Worm (Caenorhabditis elegans): ENCODE data around the gene tebp-1.

The tebp-1 gene

ce11 chrII:14357936-14358416 is 3.8 kb upstream of the tebp-1 start, which contains the start of the genes agl-1 and pfs-2 (continued):
- no peak for TF ChIP-seq F13H6.1 (tag; optimal IDR thresholded peaks at IDR 0.05)
- TF ChIP-seq pqm-1 (tag; optimal IDR thresholded peaks at IDR 0.05): no peak

DNA sequence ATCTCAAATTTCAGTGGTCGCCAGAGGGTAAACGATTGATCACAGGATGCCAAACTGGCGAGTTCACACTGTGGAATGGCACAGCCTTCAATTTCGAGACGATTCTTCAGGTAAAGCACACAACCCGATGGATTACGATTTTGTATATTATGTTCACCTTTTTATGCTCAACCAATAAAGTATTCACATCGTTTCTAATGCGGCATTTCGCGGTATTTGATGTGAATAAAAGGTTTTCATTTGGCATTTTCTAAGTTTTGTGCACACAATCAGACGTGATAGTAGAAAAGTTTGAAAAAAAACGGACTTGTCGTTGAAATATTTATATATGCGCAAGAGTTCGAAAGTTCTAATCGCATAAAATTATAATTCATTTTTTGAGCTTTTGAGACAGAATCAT is 2.8 kb upstream of the tebp-1 start:
- TF ChIP-seq Y22D7AL.16 (tag; optimal IDR thresholded peaks at IDR 0.05) (no peak), pax-1 (tag; optimal IDR thresholded peaks at IDR 0.05) (no peak), ama-1 (optimal IDR thresholded peaks at IDR 0.05) (no peak)

ce11 chrII:14360675-14361074 is 1.1 kb upstream of the tebp-1 start:
- TF ChIP-seq sdc-2 (tag; optimal IDR thresholded peaks at IDR 0.05) (peak; percentile 8), nhr-11 (tag; optimal IDR thresholded peaks at IDR 0.05) (no peak)

ce11 chrII:14365182-14365751 is 3.4 kb downstream of the tebp-1 start, which contains the start of gene imb-2:
imb-2 (plus strand) TSS chrII:14365701.
- TF ChIP-seq dve-1 (tag; optimal IDR thresholded peaks at IDR 0.05) (no peak), unc-42 (tag; optimal IDR thresholded peaks at IDR 0.05) (peak; percentile 87), Y22D7AL.16 (tag; optimal IDR thresholded peaks at IDR 0.05) (no peak), sox-4 (tag; optimal IDR thresholded peaks at IDR 0.05) (no peak), madf-2 (tag; optimal IDR thresholded peaks at IDR 0.05) (no peak), ceh-31 (tag; optimal IDR thresholded peaks at IDR 0.05) (peak; percentile 38), nfya-1 (tag; optimal IDR thresholded peaks at IDR 0.05) (peak; percentile 33), dmd-4 (tag; optimal IDR thresholded peaks at IDR 0.05; ENCODE audit: borderline replicate concordance) (no peak), elt-4 (tag; optimal IDR thresholded peaks at IDR 0.05) (no peak), ztf-16 (tag; optimal IDR thresholded peaks at IDR 0.05) (no peak), ceh-48 (tag; optimal IDR thresholded peaks at IDR 0.05) (peak; percentile 77), ceh-19 (GFP tag; optimal IDR thresholded peaks at IDR 0.05) (no peak)

DNA sequence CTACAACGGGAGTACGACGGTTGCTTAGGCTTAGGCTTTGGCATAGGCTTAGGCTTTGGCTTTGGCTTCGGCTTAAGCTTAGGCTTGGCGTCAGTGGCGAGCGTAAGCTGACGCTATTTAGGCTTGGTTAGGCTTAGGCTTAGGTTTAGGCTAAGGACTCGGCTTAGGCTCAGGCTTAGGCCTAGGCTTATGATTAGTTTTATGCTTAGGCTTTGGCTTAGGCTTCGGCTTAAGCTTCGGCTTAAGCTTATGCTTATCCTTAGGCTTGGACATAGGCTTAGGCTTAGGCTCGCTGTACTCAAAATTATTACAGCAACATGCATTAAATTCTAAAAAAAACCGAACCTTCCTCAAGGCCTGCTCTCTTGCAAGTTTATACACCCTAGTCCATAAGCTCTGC is 12.8 kb downstream of the tebp-1 start:
- TF ChIP-seq hlh-6 (tag; optimal IDR thresholded peaks at IDR 0.05) (no peak), dve-1 (tag; optimal IDR thresholded peaks at IDR 0.05) (peak; percentile 57)

DNA sequence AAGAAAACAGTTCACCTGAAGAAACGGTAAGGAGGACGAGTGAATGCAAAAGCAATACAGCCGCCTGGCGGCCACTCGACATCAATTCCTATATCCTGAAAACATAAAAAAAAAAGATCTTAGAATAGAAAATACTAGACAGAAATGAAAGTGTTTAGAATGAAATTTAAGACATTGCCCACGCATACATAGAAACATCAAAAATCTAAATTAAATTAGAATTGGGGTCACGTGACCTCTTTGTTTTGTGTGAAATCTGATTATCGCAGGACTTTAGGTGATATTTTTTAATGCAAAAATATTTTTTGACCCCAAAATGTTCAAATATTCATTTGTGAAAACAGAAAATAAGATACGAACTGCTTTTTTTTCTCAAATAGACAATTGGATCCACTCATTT is 16.0 kb downstream of the tebp-1 start, which contains the start of gene acr-20:
TSS of gene acr-20 (minus strand) at position 101 of the 400 bp plus-strand sequence.
- TF ChIP-seq gmeb-2 (tag; optimal IDR thresholded peaks at IDR 0.05) (no peak), hlh-30 (tag; optimal IDR thresholded peaks at IDR 0.05; ENCODE audit: insufficient read depth) (peak; percentile 15)

DNA sequence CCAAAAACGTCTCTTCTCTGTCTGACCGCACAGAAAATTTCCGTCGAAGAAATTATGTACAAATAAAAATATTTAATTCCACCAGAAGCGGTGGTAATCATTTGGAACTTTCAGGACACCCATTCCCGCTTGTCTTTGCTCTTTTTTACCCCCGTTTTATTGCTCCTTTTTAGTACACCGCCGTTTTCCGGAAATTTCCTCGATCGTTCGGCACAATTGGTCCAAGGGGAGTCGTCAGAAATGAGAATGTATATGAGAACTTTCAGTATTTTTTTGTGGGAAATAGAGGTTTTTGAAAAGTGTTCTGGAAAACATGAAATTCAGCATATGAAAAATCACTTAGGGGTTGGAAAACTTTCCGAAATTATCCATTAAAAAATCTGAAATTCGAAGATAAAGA is 19.0 kb downstream of the tebp-1 start:
- TF ChIP-seq zip-5 (tag; optimal IDR thresholded peaks at IDR 0.05) (no peak), unc-42 (tag; optimal IDR thresholded peaks at IDR 0.05) (no peak), madf-2 (tag; optimal IDR thresholded peaks at IDR 0.05) (no peak), ztf-16 (tag; optimal IDR thresholded peaks at IDR 0.05) (no peak), pros-1 (tag; optimal IDR thresholded peaks at IDR 0.05) (no peak), fkh-6 (tag; optimal IDR thresholded peaks at IDR 0.05) (no peak), nhr-232 (tag; optimal IDR thresholded peaks at IDR 0.05) (no peak), unc-55 (GFP tag; optimal IDR thresholded peaks at IDR 0.05) (no peak), elt-2 (tag; optimal IDR thresholded peaks at IDR 0.05) (no peak)

ce11 chrII:14381450-14381849 is 19.6 kb downstream of the tebp-1 start, which contains the start of gene sdz-26:
sdz-26 (plus strand) TSS chrII:14381750.
- TF ChIP-seq dmd-4 (tag; optimal IDR thresholded peaks at IDR 0.05; ENCODE audit: borderline replicate concordance) (no peak), elt-2 (tag; optimal IDR thresholded peaks at IDR 0.05) (no peak), pag-3 (tag; optimal IDR thresholded peaks at IDR 0.05; ENCODE audit: borderline replicate concordance) (no peak), ztf-16 (tag; optimal IDR thresholded peaks at IDR 0.05) (no peak), sox-4 (tag; optimal IDR thresholded peaks at IDR 0.05) (no peak), hlh-8 (tag; optimal IDR thresholded peaks at IDR 0.05) (no peak), ceh-19 (GFP tag; optimal IDR thresholded peaks at IDR 0.05) (no peak), nfya-1 (tag; optimal IDR thresholded peaks at IDR 0.05) (no peak), dve-1 (tag; optimal IDR thresholded peaks at IDR 0.05) (no peak), tbx-7 (tag; optimal IDR thresholded peaks at IDR 0.05) (no peak), pat-9 (tag; optimal IDR thresholded peaks at IDR 0.05) (no peak), ttx-3 (tag; optimal IDR thresholded peaks at IDR 0.05) (no peak), mec-3 (tag; optimal IDR thresholded peaks at IDR 0.05; ENCODE audit: borderline replicate concordance) (no peak), nhr-11 (tag; optimal IDR thresholded peaks at IDR 0.05) (no peak), T23F11.4 (GFP tag; optimal IDR thresholded peaks at IDR 0.05) (no peak)

Measured in whole organism, late embryonic.